Worm (Caenorhabditis elegans) whole organism, L3 larva: ENCODE results near the gene F40E10.5.
A peak's percentile ranks its signal among the peaks of the same experiment; 100 is the strongest.

Source experiments
- R02D3.7 ChIP-seq: fragments of 150-350 bp; optimal IDR thresholded peaks from 2 replicates; lab custom pipeline; 2014; ENCODE audit warnings: missing biosample characterization, missing genetic modification characterization
- aly-2 ChIP-seq: fragments of 150-350 bp; optimal IDR thresholded peaks from 2 replicates; lab custom pipeline; 2014; ENCODE audit warnings: missing biosample characterization, missing genetic modification characterization
- ceh-16 ChIP-seq: sonication (generic microtip); optimal IDR thresholded peaks from 2 replicates; lab custom pipeline; 2017; ENCODE audit warnings: missing biosample characterization, missing genetic modification characterization
- ceh-28 ChIP-seq: fragments of 150-350 bp; optimal IDR thresholded peaks from 2 replicates; lab custom pipeline; 2014; ENCODE audit warnings: missing biosample characterization, missing genetic modification reagents, missing genetic modification characterization
- ceh-9 ChIP-seq: sonication (generic microtip); optimal IDR thresholded peaks from 2 replicates; lab custom pipeline; 2018; ENCODE audit warnings: missing biosample characterization, missing genetic modification characterization
- daf-12 ChIP-seq: fragments of 150-350 bp; optimal IDR thresholded peaks from 2 replicates; lab custom pipeline; 2014; ENCODE audit warnings: missing biosample characterization, missing genetic modification reagents, missing genetic modification characterization
- egl-27 ChIP-seq: sonication (generic microtip); optimal IDR thresholded peaks from 4 replicates; lab custom pipeline; 2017; ENCODE audit warnings: missing biosample characterization, missing genetic modification reagents, missing genetic modification characterization
- egl-5 ChIP-seq: fragments of 150-350 bp; optimal IDR thresholded peaks from 2 replicates; lab custom pipeline; 2017; ENCODE audit warnings: missing biosample characterization, missing genetic modification reagents, missing genetic modification characterization, inconsistent platforms
- elt-1 ChIP-seq: fragments of 150-350 bp; optimal IDR thresholded peaks from 2 replicates; lab custom pipeline; 2014; ENCODE audit warnings: missing biosample characterization, missing genetic modification characterization
- fkh-2 ChIP-seq: fragments of 150-350 bp; optimal IDR thresholded peaks from 2 replicates; lab custom pipeline; 2014; ENCODE audit warnings: missing biosample characterization, missing genetic modification reagents, missing genetic modification characterization
- fos-1 ChIP-seq: fragments of 150-350 bp; optimal IDR thresholded peaks from 2 replicates; lab custom pipeline; 2014; ENCODE audit warnings: missing biosample characterization, missing genetic modification characterization
- hmg-11 ChIP-seq: sonication (generic microtip); optimal IDR thresholded peaks from 2 replicates; lab custom pipeline; 2016; ENCODE audit warnings: missing genetic modification characterization, missing compliant biosample characterization
- lin-39 ChIP-seq: fragments of 150-350 bp; optimal IDR thresholded peaks from 2 replicates; lab custom pipeline; 2018; ENCODE audit warnings: missing biosample characterization, missing genetic modification reagents, missing genetic modification characterization
- lsy-12 ChIP-seq: sonication (generic microtip); optimal IDR thresholded peaks from 2 replicates; lab custom pipeline; 2016; ENCODE audit warnings: mild to moderate bottlenecking, missing genetic modification characterization, missing compliant biosample characterization
- mml-1 ChIP-seq: fragments of 150-350 bp; sonication (generic microtip); optimal IDR thresholded peaks from 3 replicates; lab custom pipeline; 2014; ENCODE audit warnings: missing biosample characterization, missing genetic modification characterization
- nfya-1 ChIP-seq: sonication (generic microtip); optimal IDR thresholded peaks from 2 replicates; lab custom pipeline; 2017; ENCODE audit warnings: missing genetic modification characterization, mild to moderate bottlenecking, missing compliant biosample characterization, antibody characterized with exemption, moderate library complexity; ENCODE audit not compliant: insufficient read depth
- nhr-11 ChIP-seq: fragments of 150-350 bp; optimal IDR thresholded peaks from 2 replicates; lab custom pipeline; 2014; ENCODE audit warnings: missing biosample characterization, missing genetic modification characterization
- nhr-12 ChIP-seq: fragments of 150-350 bp; optimal IDR thresholded peaks from 2 replicates; lab custom pipeline; 2014; ENCODE audit warnings: missing biosample characterization, missing genetic modification characterization
- nhr-23 ChIP-seq: fragments of 150-350 bp; optimal IDR thresholded peaks from 2 replicates; lab custom pipeline; 2014; ENCODE audit warnings: missing biosample characterization, missing genetic modification reagents, missing genetic modification characterization
- nhr-237 ChIP-seq: fragments of 150-350 bp; optimal IDR thresholded peaks from 2 replicates; lab custom pipeline; 2014; ENCODE audit warnings: missing biosample characterization, missing genetic modification characterization
- nhr-25 ChIP-seq: sonication (generic microtip); optimal IDR thresholded peaks from 2 replicates; lab custom pipeline; 2017; ENCODE audit warnings: missing biosample characterization, missing genetic modification characterization
- nhr-43 ChIP-seq: sonication (generic microtip); optimal IDR thresholded peaks from 2 replicates; lab custom pipeline; 2016; ENCODE audit warnings: mild to moderate bottlenecking, missing genetic modification characterization, missing compliant biosample characterization; ENCODE audit not compliant: poor library complexity, severe bottlenecking
- nhr-67 ChIP-seq: fragments of 150-350 bp; optimal IDR thresholded peaks from 2 replicates; lab custom pipeline; 2014; ENCODE audit warnings: missing biosample characterization, missing genetic modification characterization
- nhr-76 ChIP-seq: fragments of 150-350 bp; sonication (generic microtip); optimal IDR thresholded peaks from 5 replicates; lab custom pipeline; 2014; ENCODE audit warnings: missing biosample characterization, missing genetic modification characterization
- nhr-77 ChIP-seq: fragments of 150-350 bp; optimal IDR thresholded peaks from 2 replicates; lab custom pipeline; 2014; ENCODE audit warnings: missing biosample characterization, missing genetic modification characterization
- pha-4 ChIP-seq: fragments of 150-350 bp; optimal IDR thresholded peaks from 2 replicates; lab custom pipeline; 2014; ENCODE audit warnings: missing biosample characterization, missing genetic modification reagents, missing genetic modification characterization
- sea-2 ChIP-seq: fragments of 150-350 bp; sonication (generic microtip); optimal IDR thresholded peaks from 4 replicates; lab custom pipeline; 2014; ENCODE audit warnings: missing biosample characterization, missing genetic modification reagents, missing genetic modification characterization
- skn-1 ChIP-seq: fragments of 150-350 bp; optimal IDR thresholded peaks from 2 replicates; lab custom pipeline; 2014; ENCODE audit warnings: missing biosample characterization, missing genetic modification characterization
- snpc-4 ChIP-seq: fragments of 150-350 bp; optimal IDR thresholded peaks from 2 replicates; lab custom pipeline; 2014; ENCODE audit warnings: missing biosample characterization, missing genetic modification characterization
- unc-39 ChIP-seq: sonication (generic microtip); optimal IDR thresholded peaks from 4 replicates; lab custom pipeline; 2017; ENCODE audit warnings: missing biosample characterization, missing genetic modification characterization
- zag-1 ChIP-seq: fragments of 150-350 bp; optimal IDR thresholded peaks from 2 replicates; lab custom pipeline; 2014; ENCODE audit warnings: missing biosample characterization, missing genetic modification characterization
- ztf-4 ChIP-seq: fragments of 150-350 bp; optimal IDR thresholded peaks from 2 replicates; lab custom pipeline; 2014; ENCODE audit warnings: missing biosample characterization, missing genetic modification characterization

F40E10.5 gene

ce11 chrX:14709591-14709990, 8.0 kb downstream of the F40E10.5 start:
- TF ChIP-seq nhr-12 (tag; lab: Kevin White, UChicago) (no peak), lin-39 (tag; lab: Kevin White, UChicago) (no peak), ceh-16 (tag; lab: Kevin White, UChicago) (no peak), ztf-4 (tag; lab: Kevin White, UChicago) (no peak), nhr-25 (tag; lab: Kevin White, UChicago) (peak; percentile 59), egl-27 (tag; lab: Kevin White, UChicago) (no peak), nhr-11 (tag; lab: Kevin White, UChicago) (no peak), snpc-4 (no peak), R02D3.7 (tag; lab: Kevin White, UChicago) (no peak), ceh-28 (tag; lab: Kevin White, UChicago) (peak; percentile 14)

DNA sequence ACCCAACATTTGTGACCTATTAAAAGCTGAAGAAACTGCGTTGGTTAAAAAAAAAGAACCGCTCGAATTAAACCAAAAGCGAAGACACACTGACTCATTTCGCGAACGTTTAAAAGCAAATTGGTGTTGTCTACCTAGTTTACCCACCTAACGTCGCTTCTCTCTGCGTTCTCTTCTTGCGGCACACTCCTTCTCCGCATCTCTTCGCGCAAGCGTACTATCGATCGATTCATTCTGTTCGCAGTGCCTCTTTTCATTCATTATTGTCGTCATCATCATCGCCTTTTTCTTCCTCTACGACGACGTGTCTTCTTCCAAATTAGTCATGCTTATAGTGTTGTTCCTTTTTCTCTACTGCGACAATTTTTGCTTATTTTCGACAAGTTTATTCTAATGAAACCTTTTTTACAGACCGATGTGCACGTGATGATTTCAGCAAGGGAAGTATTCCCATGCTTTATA, 9.6 kb downstream of the F40E10.5 start, which contains the start of gene atrn-1:
Gene atrn-1, plus strand, starts transcription at position 412 of the 462 bp plus-strand sequence.
- TF ChIP-seq aly-2 (no peak), hmg-11 (tag; lab: Kevin White, UChicago) (peak; percentile 71), fos-1 (peak; percentile 34), nhr-25 (tag; lab: Kevin White, UChicago) (peak; percentile 64), pha-4 (tag; lab: Kevin White, UChicago) (peak; percentile 44), unc-39 (tag; lab: Kevin White, UChicago) (no peak), fkh-2 (tag; lab: Kevin White, UChicago) (no peak), nhr-23 (tag; lab: Kevin White, UChicago) (peak; percentile 43), ceh-28 (tag; lab: Kevin White, UChicago) (peak; percentile 49)

ce11 chrX:14715459-14715858, 13.9 kb downstream of the F40E10.5 start:
- TF ChIP-seq nhr-43 (tag; lab: Kevin White, UChicago) (no peak), ceh-9 (tag; lab: Kevin White, UChicago) (no peak), lsy-12 (tag; lab: Kevin White, UChicago) (no peak), nhr-77 (tag; lab: Kevin White, UChicago) (no peak), ceh-28 (tag; lab: Kevin White, UChicago) (no peak), hmg-11 (tag; lab: Kevin White, UChicago) (no peak), nhr-67 (tag; lab: Kevin White, UChicago) (no peak), R02D3.7 (tag; lab: Kevin White, UChicago) (no peak)

DNA sequence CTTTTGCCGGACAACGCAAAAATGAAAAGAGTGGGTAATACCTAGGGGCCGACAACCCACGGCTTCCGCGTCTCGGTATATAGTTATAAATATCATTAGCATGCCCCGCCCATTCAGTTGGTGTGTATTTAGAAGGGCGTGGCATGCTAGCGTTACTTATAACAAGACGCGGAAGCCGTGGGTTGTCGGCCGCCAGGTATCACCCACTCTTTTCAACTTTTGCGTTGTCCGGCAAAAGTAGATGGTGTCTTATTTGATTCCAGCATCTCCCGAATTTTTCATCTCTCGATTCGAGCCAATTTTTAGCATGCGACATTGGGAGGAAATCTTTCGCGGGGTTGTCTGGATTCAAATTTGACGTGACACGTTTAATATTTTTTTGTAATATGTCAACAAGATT, 16.2 kb downstream of the F40E10.5 start:
- no peak for TF ChIP-seq daf-12 (tag; lab: Kevin White, UChicago)
- no peak for TF ChIP-seq sea-2 (GFP tag; lab: Kevin White, UChicago)
- no peak for TF ChIP-seq egl-5 (tag; lab: Kevin White, UChicago)

DNA sequence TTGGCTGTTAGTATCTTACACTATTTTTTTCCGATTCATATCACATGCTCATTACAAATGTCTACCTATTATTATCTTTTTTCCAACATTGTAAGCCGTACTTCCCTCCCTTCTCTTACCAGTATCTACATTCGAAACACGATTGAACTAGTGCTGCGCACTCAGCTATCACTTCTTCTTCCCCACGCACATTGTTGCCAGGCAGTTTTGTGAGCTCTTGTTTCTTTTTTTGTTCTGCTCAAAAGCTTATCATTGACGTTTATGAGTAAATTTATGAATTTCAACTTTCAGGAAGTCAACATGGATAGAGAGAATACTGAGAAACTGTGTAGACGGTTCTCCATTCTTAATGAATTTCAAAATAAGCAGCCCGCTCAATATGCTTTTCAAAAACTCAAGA, 19.5 kb downstream of the F40E10.5 start, which contains the start of gene F33C8.2:
Gene F33C8.2, plus strand, starts transcription at position 301 of the 400 bp plus-strand sequence.
- TF ChIP-seq R02D3.7 (tag; lab: Kevin White, UChicago) (no peak), nhr-43 (tag; lab: Kevin White, UChicago) (no peak), fkh-2 (tag; lab: Kevin White, UChicago) (no peak), ztf-4 (tag; lab: Kevin White, UChicago) (no peak), nhr-237 (tag; lab: Kevin White, UChicago) (no peak)

DNA sequence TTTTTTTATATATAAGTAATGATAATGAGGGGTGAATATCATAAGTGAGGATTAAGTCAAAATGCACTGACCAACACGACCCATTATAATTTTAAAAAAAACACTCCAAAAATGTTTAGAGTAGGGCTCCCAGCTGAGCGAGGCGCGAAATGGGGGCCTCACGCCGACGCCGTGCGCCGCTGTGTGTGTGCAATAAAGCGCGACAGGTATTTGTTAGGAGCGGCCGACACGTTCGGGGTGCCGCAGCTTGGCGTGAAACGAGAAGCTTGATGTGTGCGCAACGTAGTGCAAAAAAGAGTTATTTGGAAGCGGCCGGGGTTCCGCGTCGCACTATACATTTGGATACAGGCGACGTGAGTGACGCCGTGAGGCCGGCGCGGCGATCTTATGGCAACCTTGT, 23.3 kb downstream of the F40E10.5 start:
- no peak for TF ChIP-seq skn-1 (tag; lab: Kevin White, UChicago)
- TF ChIP-seq nhr-12 (tag; lab: Kevin White, UChicago): no peak
- no peak for TF ChIP-seq zag-1 (tag; lab: Kevin White, UChicago)
- TF ChIP-seq elt-1 (tag; lab: Kevin White, UChicago): no peak
- no peak for TF ChIP-seq R02D3.7 (tag; lab: Kevin White, UChicago)
- no peak for TF ChIP-seq fos-1
- no peak for TF ChIP-seq nhr-76 (tag; lab: Kevin White, UChicago)
- no peak for TF ChIP-seq lin-39 (tag; lab: Kevin White, UChicago)
- TF ChIP-seq nhr-25 (tag; lab: Kevin White, UChicago): no peak
- TF ChIP-seq lsy-12 (tag; lab: Kevin White, UChicago): no peak
- TF ChIP-seq nfya-1 (tag; lab: Kevin White, UChicago): no peak
- TF ChIP-seq pha-4 (tag; lab: Kevin White, UChicago): no peak
- no peak for TF ChIP-seq mml-1 (tag; lab: Kevin White, UChicago)
- TF ChIP-seq aly-2: no peak
- no peak for TF ChIP-seq nhr-77 (tag; lab: Kevin White, UChicago)
- TF ChIP-seq ceh-9 (tag; lab: Kevin White, UChicago): no peak
- TF ChIP-seq egl-5 (tag; lab: Kevin White, UChicago): no peak
- TF ChIP-seq unc-39 (tag; lab: Kevin White, UChicago): no peak
- TF ChIP-seq sea-2 (GFP tag; lab: Kevin White, UChicago): no peak
- TF ChIP-seq egl-27 (tag; lab: Kevin White, UChicago): no peak
